Worm (Caenorhabditis elegans) whole organism, L1 larva: ENCODE data around the gene C07C7.1.

Experiments used
- ama-1 ChIP-seq: fragments of 150-350 bp; optimal IDR thresholded peaks from 2 replicates; lab custom pipeline; 2014
- ceh-88 ChIP-seq: fragments of 200-800 bp; sonication (Bioruptor generic); IDR thresholded peaks from 2 replicates; pipeline ENCODE4 v1.3.6; 2022; ENCODE audit warnings: missing genetic modification characterization, missing compliant biosample characterization
- fkh-10 ChIP-seq: sonication (generic microtip); optimal IDR thresholded peaks from 2 replicates; lab custom pipeline; 2017; ENCODE audit warnings: missing biosample characterization, missing genetic modification reagents, missing genetic modification characterization
- fos-1 ChIP-seq: fragments of 150-350 bp; optimal IDR thresholded peaks from 2 replicates; lab custom pipeline; 2014; ENCODE audit warnings: missing biosample characterization, missing genetic modification characterization
- lsy-2 ChIP-seq, 2 experiments: fragments of 150-350 bp; optimal IDR thresholded peaks; 2 replicates each; lab custom pipeline; 2014; ENCODE audit warnings: missing biosample characterization in 2 of 2, missing genetic modification characterization in 2 of 2
- nhr-11 ChIP-seq: fragments of 150-350 bp; optimal IDR thresholded peaks from 2 replicates; lab custom pipeline; 2014; ENCODE audit warnings: missing biosample characterization, missing genetic modification characterization
- nhr-12 ChIP-seq: sonication (generic microtip); optimal IDR thresholded peaks from 2 replicates; lab custom pipeline; 2017; ENCODE audit warnings: missing biosample characterization, missing genetic modification characterization
- nhr-77 ChIP-seq: fragments of 150-350 bp; optimal IDR thresholded peaks from 2 replicates; lab custom pipeline; 2014; ENCODE audit warnings: missing biosample characterization, missing genetic modification characterization
- pqm-1 ChIP-seq: sonication (generic microtip); optimal IDR thresholded peaks from 3 replicates; lab custom pipeline; 2017; ENCODE audit warnings: missing biosample characterization, missing genetic modification characterization
- unc-62 ChIP-seq: fragments of 150-350 bp; optimal IDR thresholded peaks from 2 replicates; lab custom pipeline; 2014; ENCODE audit warnings: missing biosample characterization, missing genetic modification reagents, missing genetic modification characterization
- zip-4 ChIP-seq: fragments of 200-800 bp; sonication (Bioruptor generic); optimal IDR thresholded peaks from 2 replicates; lab custom pipeline; 2018; ENCODE audit warnings: mild to moderate bottlenecking, missing genetic modification characterization, moderate library complexity, missing compliant biosample characterization

DNA sequence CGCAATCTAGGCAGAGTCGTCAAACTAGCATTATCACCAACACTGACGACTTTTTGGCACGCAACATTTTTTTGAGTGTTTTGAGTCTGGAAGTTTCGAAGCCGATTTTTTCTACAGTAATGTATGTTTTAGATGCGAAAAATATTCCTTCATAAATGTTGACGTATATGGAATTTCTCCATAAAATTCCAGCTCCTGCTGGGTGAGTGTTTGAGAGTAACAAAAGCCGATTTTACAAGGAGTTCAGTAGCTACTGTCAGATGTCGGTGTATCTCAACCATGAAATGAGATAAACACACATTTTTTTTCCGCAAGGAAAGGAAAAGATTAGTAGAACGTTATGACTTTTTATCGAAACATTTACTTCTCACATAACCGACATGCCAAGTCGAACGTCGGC lies 30.2 kb downstream of the C07C7.1 start:
- TF ChIP-seq unc-62 (no peak), nhr-77 (tag; lab: Kevin White, UChicago) (no peak), pqm-1 (tag; lab: Kevin White, UChicago) (no peak), ceh-88 (GFP tag; lab: Robert Waterston, UW) (no peak), ama-1 (lab: Kevin White, UChicago) (no peak), nhr-12 (tag; lab: Kevin White, UChicago) (no peak), nhr-11 (tag; lab: Kevin White, UChicago) (no peak), zip-4 (no peak), lsy-2 (tag; optimal IDR thresholded peaks at IDR 0.05; lab: Kevin White, UChicago) (no peak), fkh-10 (GFP tag; lab: Kevin White, UChicago) (no peak), fos-1 (tag; lab: Kevin White, UChicago) (no peak)
